Worm (Caenorhabditis elegans): ENCODE results near the gene pck-1.

- TF ChIP-seq nhr-11 (tag; optimal IDR thresholded peaks at IDR 0.05) (no peak), lin-15B (tag; optimal IDR thresholded peaks at IDR 0.05) (no peak), elt-3 (tag; optimal IDR thresholded peaks at IDR 0.05) (no peak), ztf-11 (tag; optimal IDR thresholded peaks at IDR 0.05) (no peak), fos-1 (tag; optimal IDR thresholded peaks at IDR 0.05) (no peak), zag-1 (tag; optimal IDR thresholded peaks at IDR 0.05) (no peak), skn-1 (tag; optimal IDR thresholded peaks at IDR 0.05) (no peak), nfya-1 (tag; optimal IDR thresholded peaks at IDR 0.05; ENCODE audit: insufficient read depth) (no peak), hmg-11 (tag; optimal IDR thresholded peaks at IDR 0.05) (no peak), pha-4 (tag; optimal IDR thresholded peaks at IDR 0.05) (no peak)
These were observed 42.2 kb downstream of the pck-1 start, which contains the start of gene H10E21.5 for ce11 chrIII:23862-24261.

Data from whole organism, L3 larva.